Fruit fly (Drosophila melanogaster) whole organism, embryonic: ENCODE data around the gene CG42296.

Experiments used
- Abd-B ChIP-seq: fragments of 200-800 bp; sonication (Bioruptor generic); optimal IDR thresholded peaks from 2 replicates; lab custom pipeline; 2018; ENCODE audit warnings: missing biosample characterization, mild to moderate bottlenecking, missing genetic modification characterization, moderate library complexity
- Bdp1 ChIP-seq: fragments of 200-800 bp; sonication (Bioruptor generic); optimal IDR thresholded peaks from 3 replicates; lab custom pipeline; 2016; ENCODE audit warnings: missing biosample characterization, missing genetic modification characterization
- CG11085 ChIP-seq: fragments of 200-800 bp; sonication (Bioruptor generic); IDR thresholded peaks from 2 replicates; pipeline ENCODE4 v1.3.6; 2022; ENCODE audit warnings: missing biosample characterization, missing genetic modification characterization
- CG1233 ChIP-seq: fragments of 200-800 bp; sonication (Bioruptor generic); optimal IDR thresholded peaks from 4 replicates; lab custom pipeline; 2018; ENCODE audit warnings: missing biosample characterization, mild to moderate bottlenecking, missing genetic modification characterization
- CG12659 ChIP-seq: fragments of 200-800 bp; sonication (Bioruptor generic); optimal IDR thresholded peaks from 3 replicates; lab custom pipeline; 2017; ENCODE audit warnings: mild to moderate bottlenecking, missing biosample characterization, missing genetic modification reagents, missing genetic modification characterization
- CG13775 ChIP-seq: fragments of 200-800 bp; sonication (Bioruptor generic); optimal IDR thresholded peaks from 3 replicates; lab custom pipeline; 2017; ENCODE audit warnings: missing biosample characterization, mild to moderate bottlenecking, missing genetic modification characterization
- CG14014 ChIP-seq: fragments of 200-800 bp; sonication (Bioruptor generic); IDR thresholded peaks from 2 replicates; pipeline ENCODE4 v1.3.6; 2022; ENCODE audit warnings: missing biosample characterization, missing genetic modification characterization
- CG15479 ChIP-seq: fragments of 200-800 bp; sonication (Bioruptor generic); optimal IDR thresholded peaks from 3 replicates; lab custom pipeline; 2019; ENCODE audit warnings: missing biosample characterization, mild to moderate bottlenecking, missing genetic modification characterization, moderate library complexity
- CG17361 ChIP-seq: fragments of 200-800 bp; sonication (Bioruptor generic); IDR thresholded peaks from 3 replicates; pipeline ENCODE4 v1.3.6; 2022; ENCODE audit warnings: missing biosample characterization, missing genetic modification characterization
- CG17802 ChIP-seq: fragments of 200-800 bp; sonication (Bioruptor generic); optimal IDR thresholded peaks from 2 replicates; lab custom pipeline; 2018; ENCODE audit warnings: missing biosample characterization, mild to moderate bottlenecking, missing genetic modification characterization, moderate library complexity
- CG33213 ChIP-seq: fragments of 200-800 bp; sonication (Bioruptor generic); optimal IDR thresholded peaks from 3 replicates; lab custom pipeline; 2016; ENCODE audit warnings: missing biosample characterization, missing genetic modification characterization
- CG4617 ChIP-seq: fragments of 200-800 bp; sonication (Bioruptor generic); optimal IDR thresholded peaks from 3 replicates; lab custom pipeline; 2016; ENCODE audit warnings: missing biosample characterization, missing genetic modification characterization, borderline replicate concordance
- CG6791 ChIP-seq: fragments of 200-800 bp; sonication (Bioruptor generic); IDR thresholded peaks from 3 replicates; pipeline ENCODE4 v1.3.6; 2022; ENCODE audit warnings: missing biosample characterization, missing genetic modification characterization; ENCODE audit not compliant: partially characterized antibody
- CG7556 ChIP-seq: fragments of 200-800 bp; sonication (Bioruptor generic); optimal IDR thresholded peaks from 2 replicates; lab custom pipeline; 2017; ENCODE audit warnings: missing biosample characterization, mild to moderate bottlenecking, missing genetic modification characterization
- CG7928 ChIP-seq: fragments of 200-800 bp; sonication (Bioruptor generic); optimal IDR thresholded peaks from 2 replicates; lab custom pipeline; 2017; ENCODE audit warnings: missing biosample characterization, mild to moderate bottlenecking, missing genetic modification characterization
- CG7963 ChIP-seq: fragments of 200-800 bp; sonication (Bioruptor generic); IDR thresholded peaks from 3 replicates; pipeline ENCODE4 v1.3.6; 2022; ENCODE audit warnings: missing biosample characterization, missing genetic modification characterization; ENCODE audit not compliant: partially characterized antibody
- CHES-1-like ChIP-seq: fragments of 200-800 bp; sonication (Bioruptor generic); optimal IDR thresholded peaks from 2 replicates; lab custom pipeline; 2016; ENCODE audit warnings: missing biosample characterization, missing genetic modification characterization
- Doc3 ChIP-seq: fragments of 200-800 bp; sonication (Bioruptor generic); IDR thresholded peaks from 3 replicates; pipeline ENCODE4 v1.3.6; 2022; ENCODE audit warnings: missing biosample characterization, missing genetic modification characterization; ENCODE audit not compliant: partially characterized antibody
- Fer2 ChIP-seq: fragments of 200-800 bp; sonication (Bioruptor generic); optimal IDR thresholded peaks from 2 replicates; lab custom pipeline; 2018; ENCODE audit warnings: missing biosample characterization, mild to moderate bottlenecking, missing genetic modification characterization, moderate library complexity
- HLH4C ChIP-seq: fragments of 200-800 bp; sonication (Bioruptor generic); IDR thresholded peaks from 3 replicates; pipeline ENCODE4 v1.3.6; 2022; ENCODE audit warnings: missing biosample characterization, missing genetic modification characterization; ENCODE audit not compliant: partially characterized antibody
- Lpt ChIP-seq: fragments of >200 bp; optimal IDR thresholded peaks from 2 replicates; lab custom pipeline; 2018; ENCODE audit warnings: missing biosample characterization, missing genetic modification characterization
- MBD-R2 ChIP-seq: fragments of 200-800 bp; sonication (Bioruptor generic); IDR thresholded peaks from 2 replicates; pipeline ENCODE4 v1.3.6; 2022; ENCODE audit warnings: missing biosample characterization, missing genetic modification characterization
- Max ChIP-seq: fragments of 200-800 bp; sonication (Bioruptor generic); optimal IDR thresholded peaks from 2 replicates; lab custom pipeline; 2016; ENCODE audit warnings: missing biosample characterization, mild to moderate bottlenecking, missing genetic modification characterization
- Mrtf ChIP-seq: fragments of 200-800 bp; sonication (Bioruptor generic); IDR thresholded peaks from 3 replicates; pipeline ENCODE4 v1.3.6; 2022; ENCODE audit warnings: missing biosample characterization, missing genetic modification characterization
- Myb ChIP-seq: fragments of 200-800 bp; sonication (Bioruptor generic); optimal IDR thresholded peaks from 2 replicates; lab custom pipeline; 2016; ENCODE audit warnings: missing biosample characterization, missing genetic modification characterization
- Nf-YA ChIP-seq: fragments of 200-800 bp; sonication (Bioruptor generic); IDR thresholded peaks from 2 replicates; pipeline ENCODE4 v1.3.6; 2022; ENCODE audit warnings: missing biosample characterization, missing genetic modification characterization
- NfI ChIP-seq: fragments of 200-800 bp; sonication (Bioruptor generic); optimal IDR thresholded peaks from 3 replicates; lab custom pipeline; 2018; ENCODE audit warnings: missing biosample characterization, mild to moderate bottlenecking, missing genetic modification characterization, moderate library complexity
- Opbp ChIP-seq: fragments of 200-800 bp; sonication (Bioruptor generic); IDR thresholded peaks from 3 replicates; pipeline ENCODE4 v1.3.6; 2022; ENCODE audit warnings: missing biosample characterization, missing genetic modification characterization; ENCODE audit not compliant: partially characterized antibody
- Ptx1 ChIP-seq: fragments of 200-800 bp; sonication (Bioruptor generic); IDR thresholded peaks from 2 replicates; pipeline ENCODE4 v1.3.6; 2022; ENCODE audit warnings: missing biosample characterization, missing genetic modification characterization
- Sry-δ ChIP-seq: fragments of 200-800 bp; sonication (Bioruptor generic); optimal IDR thresholded peaks from 2 replicates; lab custom pipeline; 2016; ENCODE audit warnings: missing biosample characterization, missing genetic modification characterization
- Xrp1 ChIP-seq: fragments of 200-800 bp; sonication (Bioruptor generic); IDR thresholded peaks from 2 replicates; pipeline ENCODE4 v1.3.6; 2022; ENCODE audit warnings: missing biosample characterization, missing genetic modification characterization
- YL-1 ChIP-seq: fragments of 200-800 bp; sonication (Bioruptor generic); optimal IDR thresholded peaks from 3 replicates; lab custom pipeline; 2017; ENCODE audit warnings: missing biosample characterization, mild to moderate bottlenecking, missing genetic modification characterization
- abd-A ChIP-seq: fragments of 200-800 bp; sonication (Bioruptor generic); optimal IDR thresholded peaks from 3 replicates; lab custom pipeline; 2019; ENCODE audit warnings: missing biosample characterization, mild to moderate bottlenecking, missing genetic modification characterization, moderate library complexity
- amos ChIP-seq: fragments of 200-800 bp; sonication (Bioruptor generic); IDR thresholded peaks from 2 replicates; pipeline ENCODE4 v1.3.6; 2022; ENCODE audit warnings: missing biosample characterization, missing genetic modification characterization; ENCODE audit not compliant: partially characterized antibody
- bcd ChIP-seq: fragments of 200-800 bp; sonication (Bioruptor generic); optimal IDR thresholded peaks from 2 replicates; lab custom pipeline; 2017; ENCODE audit warnings: missing biosample characterization, mild to moderate bottlenecking, missing genetic modification characterization
- ci ChIP-seq: fragments of 200-800 bp; sonication (Bioruptor generic); IDR thresholded peaks from 3 replicates; pipeline ENCODE4 v1.3.6; 2022; ENCODE audit warnings: missing biosample characterization, missing genetic modification characterization
- grn ChIP-seq: fragments of 200-800 bp; sonication (Bioruptor generic); optimal IDR thresholded peaks from 3 replicates; lab custom pipeline; 2017; ENCODE audit warnings: missing biosample characterization, missing genetic modification characterization
- klu ChIP-seq: fragments of 200-800 bp; sonication (Bioruptor generic); IDR thresholded peaks from 2 replicates; pipeline ENCODE4 v1.3.6; 2022; ENCODE audit warnings: missing biosample characterization, missing genetic modification characterization
- maf-S ChIP-seq: fragments of 200-800 bp; sonication (Bioruptor generic); optimal IDR thresholded peaks from 2 replicates; lab custom pipeline; 2016; ENCODE audit warnings: missing biosample characterization, missing genetic modification characterization
- mld ChIP-seq: fragments of 200-800 bp; sonication (Bioruptor generic); IDR thresholded peaks from 3 replicates; pipeline ENCODE4 v1.3.6; 2022; ENCODE audit warnings: missing biosample characterization, missing genetic modification characterization; ENCODE audit not compliant: partially characterized antibody
- nerfin-2 ChIP-seq: fragments of 200-800 bp; sonication (Bioruptor generic); IDR thresholded peaks from 2 replicates; pipeline ENCODE4 v1.3.6; 2022; ENCODE audit warnings: missing biosample characterization, missing genetic modification characterization; ENCODE audit not compliant: partially characterized antibody
- pho ChIP-seq: fragments of 200-800 bp; sonication (Bioruptor generic); optimal IDR thresholded peaks from 2 replicates; lab custom pipeline; 2016; ENCODE audit warnings: missing biosample characterization, missing genetic modification characterization
- phol ChIP-seq: fragments of 200-800 bp; sonication (Bioruptor generic); optimal IDR thresholded peaks from 3 replicates; lab custom pipeline; 2018; ENCODE audit warnings: missing biosample characterization, mild to moderate bottlenecking, missing genetic modification characterization, moderate library complexity
- ranshi ChIP-seq: fragments of 200-800 bp; sonication (Bioruptor generic); IDR thresholded peaks from 2 replicates; pipeline ENCODE4 v1.3.6; 2022; ENCODE audit warnings: missing biosample characterization, missing genetic modification characterization
- seq ChIP-seq: fragments of 200-800 bp; sonication (Bioruptor generic); IDR thresholded peaks from 2 replicates; pipeline ENCODE4 v1.3.6; 2022; ENCODE audit warnings: missing biosample characterization, missing genetic modification characterization
- sr ChIP-seq: fragments of 200-800 bp; sonication (Bioruptor generic); IDR thresholded peaks from 3 replicates; pipeline ENCODE4 v1.3.6; 2022; ENCODE audit warnings: missing biosample characterization, missing genetic modification characterization
- ssp ChIP-seq: fragments of 200-800 bp; sonication (Bioruptor generic); IDR thresholded peaks from 2 replicates; pipeline ENCODE4 v1.3.6; 2022; ENCODE audit warnings: missing biosample characterization, missing genetic modification characterization
- vfl ChIP-seq: fragments of 200-800 bp; sonication (Bioruptor generic); optimal IDR thresholded peaks from 2 replicates; lab custom pipeline; 2016; ENCODE audit warnings: missing biosample characterization, missing genetic modification characterization
- zen2 ChIP-seq: fragments of 200-800 bp; sonication (Bioruptor generic); IDR thresholded peaks from 3 replicates; pipeline ENCODE4 v1.3.6; 2022; ENCODE audit warnings: missing biosample characterization, missing genetic modification characterization; ENCODE audit not compliant: partially characterized antibody
- zfh1 ChIP-seq: fragments of 200-800 bp; sonication (Bioruptor generic); IDR thresholded peaks from 3 replicates; pipeline ENCODE4 v1.3.6; 2022; ENCODE audit warnings: missing biosample characterization, missing genetic modification characterization

CG42296 gene

DNA sequence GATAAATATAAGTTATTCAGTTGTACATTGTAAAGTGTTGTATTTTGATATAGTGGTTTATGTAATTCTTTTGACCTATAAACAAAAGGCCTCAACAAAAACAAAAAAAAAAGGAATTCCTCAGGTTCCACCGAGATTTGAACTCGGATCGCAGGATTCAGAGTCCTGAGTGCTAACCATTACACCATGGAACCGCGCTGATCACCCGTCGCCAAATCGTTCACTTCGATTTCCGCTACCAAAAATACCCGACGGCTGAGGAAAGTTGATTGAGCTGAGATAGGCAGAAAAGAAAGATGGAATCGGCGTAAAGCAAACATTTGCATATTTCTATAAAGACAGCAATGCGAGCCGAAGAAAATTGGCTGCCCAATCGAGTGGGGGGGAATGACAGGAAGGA is 22.8 kb downstream of the CG42296 start (continued):
- TF ChIP-seq CG7963 (GFP tag; lab: Robert Waterston, UW) (0 out of 3 replicates have a peak, but pooled peaks have one; percentile 34), CG7556 (GFP tag; lab: Kevin White, UChicago) (no peak), MBD-R2 (GFP tag; lab: Robert Waterston, UW) (no peak), zen2 (0 out of 3 replicates have a peak, but pooled peaks have one; percentile 35), CG14014 (GFP tag; lab: Robert Waterston, UW) (no peak), CG15479 (GFP tag; lab: Kevin White, UChicago) (no peak), nerfin-2 (GFP tag; lab: Robert Waterston, UW) (peak; percentile 62), NfI (GFP tag; lab: Kevin White, UChicago) (no peak), Nf-YA (GFP tag; lab: Robert Waterston, UW) (no peak), CG11085 (GFP tag; lab: Robert Waterston, UW) (no peak), CG33213 (GFP tag; lab: Kevin White, UChicago) (no peak), Xrp1 (GFP tag; lab: Robert Waterston, UW) (no peak), bcd (no peak), grn (GFP tag; lab: Kevin White, UChicago) (peak; percentile 55), ci (0 out of 3 replicates have a peak, but pooled peaks have one; percentile 32), zfh1 (no peak), YL-1 (no peak), CG12659 (no peak), CHES-1-like (no peak), Doc3 (GFP tag; lab: Robert Waterston, UW) (no peak; the same call in 2 of the 3 replicates), Fer2 (tag; lab: Kevin White, UChicago) (no peak), Mrtf (no peak), sr (GFP tag; lab: Robert Waterston, UW) (no peak), Max (GFP tag; lab: Kevin White, UChicago) (no peak), CG17802 (no peak), seq (GFP tag; lab: Robert Waterston, UW) (no peak), vfl (GFP tag; lab: Kevin White, UChicago) (no peak), HLH4C (no peak), CG13775 (GFP tag; lab: Kevin White, UChicago) (no peak), klu (no peak), Myb (GFP tag; lab: Kevin White, UChicago) (no peak), ranshi (GFP tag; lab: Robert Waterston, UW) (no peak), Opbp (GFP tag; lab: Robert Waterston, UW) (peak; percentile 73; the same call in 2 of the 3 replicates), Ptx1 (no peak), CG17361 (GFP tag; lab: Robert Waterston, UW) (no peak), CG7928 (GFP tag; lab: Kevin White, UChicago) (no peak), Sry-δ (GFP tag; lab: Kevin White, UChicago) (no peak), Bdp1 (GFP tag; lab: Kevin White, UChicago) (peak; percentile 98), CG4617 (no peak), Abd-B (no peak), abd-A (no peak), ssp (no peak), amos (GFP tag; lab: Robert Waterston, UW) (peak; percentile 78; the same call in 1 of the 2 replicates), pho (GFP tag; lab: Kevin White, UChicago) (no peak), CG1233 (GFP tag; lab: Kevin White, UChicago) (no peak), Lpt (GFP tag; lab: Kevin White, UChicago) (no peak), mld (GFP tag; lab: Robert Waterston, UW) (0 out of 3 replicates have a peak, but pooled peaks have one; percentile 66), phol (no peak), CG6791 (GFP tag; lab: Robert Waterston, UW) (peak; percentile 70; the same call in 2 of the 3 replicates), maf-S (no peak)
